Worm (Caenorhabditis elegans) whole organism, L4 larva: ENCODE measurements around the gene Y34B4A.2.
A peak's percentile ranks its signal among the peaks of the same experiment; 100 is the strongest.

Experiments
- F26F4.8 ChIP-seq: fragments of 200-800 bp; sonication (Bioruptor generic); conservative IDR thresholded peaks from 2 replicates; pipeline ENCODE4 v1.3.6; 2022; ENCODE audit warnings: missing genetic modification characterization, missing compliant biosample characterization
- F37D6.2 ChIP-seq: sonication (generic microtip); optimal IDR thresholded peaks from 2 replicates; lab custom pipeline; 2016; ENCODE audit warnings: mild to moderate bottlenecking, missing genetic modification characterization, missing compliant biosample characterization
- R02D3.7 ChIP-seq: fragments of 150-350 bp; sonication (generic microtip); optimal IDR thresholded peaks from 3 replicates; lab custom pipeline; 2014; ENCODE audit warnings: missing biosample characterization, missing genetic modification characterization
- T20F7.1 ChIP-seq: fragments of 200-800 bp; sonication (Bioruptor generic); optimal IDR thresholded peaks from 2 replicates; lab custom pipeline; 2018; ENCODE audit warnings: mild to moderate bottlenecking, missing genetic modification characterization, missing compliant biosample characterization
- T26A8.4 ChIP-seq: fragments of 200-800 bp; sonication (Bioruptor generic); IDR thresholded peaks from 2 replicates; pipeline ENCODE4 v1.3.6; 2022; ENCODE audit warnings: missing genetic modification characterization, missing compliant biosample characterization
- Y105C5A.15 ChIP-seq: fragments of 200-800 bp; sonication (Bioruptor generic); IDR thresholded peaks from 2 replicates; pipeline ENCODE4 v1.3.6; 2022; ENCODE audit warnings: missing genetic modification characterization, missing compliant biosample characterization
- ZK337.2 ChIP-seq: fragments of 200-800 bp; sonication (Bioruptor generic); IDR thresholded peaks from 2 replicates; pipeline ENCODE4 v1.3.6; 2022; ENCODE audit warnings: missing genetic modification reagents, missing genetic modification characterization, missing compliant biosample characterization
- ZK546.5 ChIP-seq, 2 experiments: sonication (generic microtip); optimal IDR thresholded peaks; 2 replicates each; lab custom pipeline; 2017; ENCODE audit warnings: missing biosample characterization in 2 of 2, missing genetic modification characterization in 2 of 2
- aha-1 ChIP-seq: fragments of 150-350 bp; peaks from one replicate; lab custom pipeline; 2014; ENCODE audit warnings: missing biosample characterization, missing genetic modification characterization
- ceh-20 ChIP-seq: fragments of 200-800 bp; sonication (Bioruptor generic); IDR thresholded peaks from 2 replicates; pipeline ENCODE4 v1.3.6; 2022; ENCODE audit warnings: missing genetic modification reagents, missing genetic modification characterization, missing compliant biosample characterization
- ceh-32 ChIP-seq: sonication (generic microtip); optimal IDR thresholded peaks from 2 replicates; lab custom pipeline; 2016; ENCODE audit warnings: mild to moderate bottlenecking, missing genetic modification characterization, missing compliant biosample characterization; ENCODE audit not compliant: poor library complexity
- ctbp-1 ChIP-seq: fragments of 200-800 bp; sonication (Bioruptor generic); IDR thresholded peaks from 2 replicates; pipeline ENCODE4 v1.3.6; 2022; ENCODE audit warnings: missing genetic modification reagents, missing genetic modification characterization, missing compliant biosample characterization
- daf-16 ChIP-seq, 3 experiments: sonication (generic microtip); optimal IDR thresholded peaks; 2 replicates each; lab custom pipeline; 2016 to 2017; ENCODE audit warnings: missing genetic modification characterization in 3 of 3, missing genetic modification reagents in 3 of 3, mild to moderate bottlenecking in 2 of 3, missing compliant biosample characterization in 2 of 3, missing biosample characterization in 1 of 3, moderate library complexity in 1 of 3
- dmd-6 ChIP-seq: fragments of 200-800 bp; sonication (Bioruptor generic); IDR thresholded peaks from 2 replicates; pipeline ENCODE4 v1.3.6; 2022; ENCODE audit warnings: missing genetic modification reagents, missing genetic modification characterization, missing compliant biosample characterization
- dmd-8 ChIP-seq: fragments of 200-800 bp; sonication (Bioruptor generic); IDR thresholded peaks from 2 replicates; pipeline ENCODE4 v1.3.6; 2022; ENCODE audit warnings: missing genetic modification characterization, missing compliant biosample characterization
- dpl-1 ChIP-seq: fragments of 150-350 bp; optimal IDR thresholded peaks from 2 replicates; lab custom pipeline; 2014; ENCODE audit warnings: missing biosample characterization, missing genetic modification reagents, missing genetic modification characterization
- duxl-1 ChIP-seq: sonication (generic microtip); optimal IDR thresholded peaks from 2 replicates; lab custom pipeline; 2016; ENCODE audit warnings: mild to moderate bottlenecking, missing genetic modification characterization, moderate library complexity, missing compliant biosample characterization; ENCODE audit not compliant: poor library complexity
- dve-1 ChIP-seq: sonication (generic microtip); optimal IDR thresholded peaks from 2 replicates; lab custom pipeline; 2017; ENCODE audit warnings: antibody characterized with exemption, mild to moderate bottlenecking, missing genetic modification characterization, missing compliant biosample characterization; ENCODE audit not compliant: insufficient read depth
- egl-27 ChIP-seq: sonication (generic microtip); optimal IDR thresholded peaks from 3 replicates; lab custom pipeline; 2017; ENCODE audit warnings: missing biosample characterization, missing genetic modification reagents, missing genetic modification characterization
- hif-1 ChIP-seq, 2 experiments: sonication (generic microtip); optimal IDR thresholded peaks; 2 replicates each; lab custom pipeline; 2016 to 2017; ENCODE audit warnings: missing compliant biosample characterization in 2 of 2, missing genetic modification characterization in 2 of 2, missing genetic modification reagents in 2 of 2, missing genotype in 2 of 2, mild to moderate bottlenecking in 1 of 2
- hlh-11 ChIP-seq: fragments of 200-800 bp; sonication (Bioruptor generic); optimal IDR thresholded peaks from 2 replicates; lab custom pipeline; 2018; ENCODE audit warnings: mild to moderate bottlenecking, missing genetic modification characterization, missing compliant biosample characterization
- hlh-30 ChIP-seq: sonication (generic microtip); optimal IDR thresholded peaks from 2 replicates; lab custom pipeline; 2017; ENCODE audit warnings: antibody characterized with exemption, mild to moderate bottlenecking, missing genetic modification characterization, missing compliant biosample characterization; ENCODE audit not compliant: insufficient read depth
- lin-1 ChIP-seq: fragments of 200-800 bp; sonication (Bioruptor generic); IDR thresholded peaks from 2 replicates; pipeline ENCODE4 v1.3.6; 2022; ENCODE audit warnings: missing genetic modification reagents, missing genetic modification characterization, missing compliant biosample characterization
- lin-38 ChIP-seq: fragments of 200-800 bp; sonication (Bioruptor generic); IDR thresholded peaks from 2 replicates; pipeline ENCODE4 v1.3.6; 2022; ENCODE audit warnings: missing genetic modification reagents, missing genetic modification characterization, missing compliant biosample characterization
- madf-5 ChIP-seq, 2 experiments: fragments of 200-800 bp; sonication (Bioruptor generic); IDR thresholded peaks; 2 replicates each; pipeline ENCODE4 v1.3.6; 2022; ENCODE audit warnings: missing compliant biosample characterization in 2 of 2, missing genetic modification characterization in 2 of 2
- mep-1 ChIP-seq: fragments of 150-350 bp; sonication (generic microtip); optimal IDR thresholded peaks from 3 replicates; lab custom pipeline; 2014; ENCODE audit warnings: missing biosample characterization, missing genetic modification characterization
- mes-2 ChIP-seq: sonication (generic microtip); optimal IDR thresholded peaks from 2 replicates; lab custom pipeline; 2016; ENCODE audit warnings: missing genotype, mild to moderate bottlenecking, missing genetic modification characterization, missing compliant biosample characterization; ENCODE audit not compliant: poor library complexity, severe bottlenecking
- nhr-102 ChIP-seq: sonication (generic microtip); optimal IDR thresholded peaks from 2 replicates; lab custom pipeline; 2016; ENCODE audit warnings: mild to moderate bottlenecking, missing genetic modification characterization, moderate library complexity, missing compliant biosample characterization
- nhr-111 ChIP-seq: fragments of 200-800 bp; sonication (Bioruptor generic); optimal IDR thresholded peaks from 2 replicates; lab custom pipeline; 2018; ENCODE audit warnings: mild to moderate bottlenecking, missing genetic modification characterization, missing compliant biosample characterization
- nhr-28 ChIP-seq: fragments of 150-350 bp; optimal IDR thresholded peaks from 2 replicates; lab custom pipeline; 2014; ENCODE audit warnings: missing biosample characterization, missing genetic modification characterization
- nhr-48 ChIP-seq: sonication (generic microtip); optimal IDR thresholded peaks from 2 replicates; lab custom pipeline; 2016; ENCODE audit warnings: mild to moderate bottlenecking, missing genetic modification characterization, missing compliant biosample characterization
- nhr-6 ChIP-seq: fragments of 150-350 bp; optimal IDR thresholded peaks from 2 replicates; lab custom pipeline; 2014; ENCODE audit warnings: missing biosample characterization, missing genetic modification characterization
- nhr-77 ChIP-seq: fragments of 150-350 bp; optimal IDR thresholded peaks from 2 replicates; lab custom pipeline; 2014; ENCODE audit warnings: missing biosample characterization, missing genetic modification characterization
- pha-4 ChIP-seq, 2 experiments: fragments of 150-350 bp in 1 of 2; fragments of 200-800 bp in 1 of 2; sonication (Bioruptor generic) in 1 of 2; IDR thresholded peaks in 1 of 2; optimal IDR thresholded peaks in 1 of 2; 2 replicates each; pipeline versions ENCODE4 v1.3.6 to Lab custom; 2014 to 2022; ENCODE audit warnings: missing genetic modification characterization in 2 of 2, missing genetic modification reagents in 2 of 2, missing biosample characterization in 1 of 2, missing compliant biosample characterization in 1 of 2
- php-3 ChIP-seq: fragments of 200-800 bp; sonication (Bioruptor generic); IDR thresholded peaks from 2 replicates; pipeline ENCODE4 v1.3.6; 2022; ENCODE audit warnings: missing genetic modification reagents, missing genetic modification characterization, missing compliant biosample characterization
- pqm-1 ChIP-seq: sonication (generic microtip); optimal IDR thresholded peaks from 2 replicates; lab custom pipeline; 2017; ENCODE audit warnings: missing biosample characterization, missing genetic modification characterization
- rbr-2 ChIP-seq: sonication (generic microtip); optimal IDR thresholded peaks from 2 replicates; lab custom pipeline; 2016; ENCODE audit warnings: missing genotype, missing genetic modification characterization, missing compliant biosample characterization
- skn-1 ChIP-seq: fragments of 150-350 bp; optimal IDR thresholded peaks from 2 replicates; lab custom pipeline; 2014; ENCODE audit warnings: missing biosample characterization, missing genetic modification characterization
- spr-1 ChIP-seq: sonication (generic microtip); optimal IDR thresholded peaks from 2 replicates; lab custom pipeline; 2016; ENCODE audit warnings: mild to moderate bottlenecking, missing genetic modification characterization, missing compliant biosample characterization
- unc-62 ChIP-seq, 3 experiments: fragments of 150-350 bp in 1 of 3; sonication (generic microtip); optimal IDR thresholded peaks in 2 of 3; peaks in 1 of 3; 1 replicate in 1 of 3; 2 replicates in 2 of 3; lab custom pipeline; 2014 to 2017; ENCODE audit warnings: missing biosample characterization in 3 of 3, missing genetic modification characterization in 3 of 3, missing genetic modification reagents in 3 of 3, missing genotype in 1 of 3
- zfp-2 ChIP-seq: sonication (generic microtip); optimal IDR thresholded peaks from 2 replicates; lab custom pipeline; 2016; ENCODE audit warnings: mild to moderate bottlenecking, missing genetic modification characterization, missing compliant biosample characterization
- zip-2 ChIP-seq: fragments of 150-350 bp; optimal IDR thresholded peaks from 2 replicates; lab custom pipeline; 2014; ENCODE audit warnings: missing biosample characterization, missing genetic modification characterization

Y34B4A.2 gene

DNA sequence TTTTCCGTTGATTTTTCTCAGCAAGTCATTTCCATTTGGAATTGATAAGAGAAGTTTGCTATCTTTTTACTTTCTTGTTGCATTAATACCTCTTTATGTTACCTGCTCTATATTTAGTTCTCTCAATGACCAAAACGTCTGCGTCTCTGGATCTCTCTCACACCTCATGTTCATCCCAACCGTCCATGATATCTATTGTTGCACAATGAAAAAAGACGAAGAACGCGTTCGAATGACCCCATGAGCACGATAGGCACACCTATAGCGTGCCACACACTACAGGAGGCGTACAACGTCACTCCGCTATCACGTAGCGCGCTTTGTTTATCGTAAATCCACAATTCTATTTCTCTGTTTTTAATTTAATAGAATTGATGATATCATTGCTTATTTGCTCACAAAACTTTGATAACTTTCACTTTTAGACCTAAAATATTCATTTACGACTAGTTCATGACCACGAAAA, at the start of gene Y34B4A.2:
Gene Y34B4A.2, plus strand, starts transcription at position 328 of the 466 bp plus-strand sequence.
- no peak for TF ChIP-seq dmd-8 (GFP tag; lab: Robert Waterston, UW)
- no peak for TF ChIP-seq rbr-2
- no peak for TF ChIP-seq ceh-32 (tag; lab: Kevin White, UChicago)
- TF ChIP-seq Y105C5A.15 (GFP tag; lab: Robert Waterston, UW): no peak
- TF ChIP-seq hif-1 (tag; optimal IDR thresholded peaks at IDR 0.05; lab: Kevin White, UChicago): no peak
- peak; percentile 34 for TF ChIP-seq dpl-1
- TF ChIP-seq T20F7.1 (GFP tag; lab: Kevin White, UChicago): peak; percentile 96
- TF ChIP-seq nhr-102 (tag; lab: Kevin White, UChicago): peak; percentile 34
- TF ChIP-seq dve-1 (tag; lab: Kevin White, UChicago): peak; percentile 81
- 0 out of 2 replicates have a peak, but pooled peaks have one; percentile 20 for TF ChIP-seq ctbp-1
- no peak for TF ChIP-seq daf-16 (GFP tag; optimal IDR thresholded peaks at IDR 0.05; lab: Kevin White, UChicago)
- TF ChIP-seq daf-16 (tag; optimal IDR thresholded peaks at IDR 0.05; lab: Kevin White, UChicago): peak; percentile 86
- TF ChIP-seq ceh-20 (GFP tag; lab: Robert Waterston, UW): no peak
- TF ChIP-seq hlh-11 (tag; lab: Kevin White, UChicago): peak; percentile 76
- TF ChIP-seq lin-38: no peak
- TF ChIP-seq nhr-111 (GFP tag; lab: Kevin White, UChicago): no peak
- TF ChIP-seq nhr-77: peak; percentile 22
- TF ChIP-seq zfp-2: no peak
- peak; percentile 51 for TF ChIP-seq mep-1
- no peak for TF ChIP-seq skn-1
- TF ChIP-seq dmd-6 (GFP tag; lab: Robert Waterston, UW): peak; percentile 60
- TF ChIP-seq spr-1 (tag; lab: Kevin White, UChicago): no peak
- peak; percentile 53; the same call in 1 of the 2 replicates for TF ChIP-seq php-3 (GFP tag; lab: Robert Waterston, UW)
- peak; percentile 2 for TF ChIP-seq duxl-1 (tag; lab: Kevin White, UChicago)
- peak; percentile 15 for TF ChIP-seq pqm-1 (tag; lab: Kevin White, UChicago)
- TF ChIP-seq madf-5 (GFP tag; IDR thresholded peaks at IDR 0.05; lab: Robert Waterston, UW): no peak
- no peak for TF ChIP-seq egl-27 (tag; lab: Kevin White, UChicago)
- TF ChIP-seq T26A8.4 (GFP tag; lab: Robert Waterston, UW): 0 out of 2 replicates have a peak, but pooled peaks have one; percentile 32
- TF ChIP-seq lin-1 (GFP tag; lab: Robert Waterston, UW): no peak
- TF ChIP-seq nhr-28: peak; percentile 96
- TF ChIP-seq mes-2: peak; percentile 53
- no peak for TF ChIP-seq ZK337.2 (GFP tag; lab: Robert Waterston, UW)
- no peak for TF ChIP-seq F26F4.8 (GFP tag; lab: Robert Waterston, UW)
- peak; percentile 1 for TF ChIP-seq nhr-48 (tag; lab: Kevin White, UChicago)
- TF ChIP-seq ZK546.5 (tag; optimal IDR thresholded peaks at IDR 0.05; lab: Kevin White, UChicago): no peak
- no peak for TF ChIP-seq zip-2
- peak; percentile 11 for TF ChIP-seq nhr-6 (tag; lab: Kevin White, UChicago)
- peak; percentile 71 for TF ChIP-seq hlh-30 (tag; lab: Kevin White, UChicago)
- peak; percentile 36 for TF ChIP-seq R02D3.7 (tag; lab: Kevin White, UChicago)
- TF ChIP-seq F37D6.2: no peak
- TF ChIP-seq pha-4 (GFP tag; IDR thresholded peaks at IDR 0.05; lab: Robert Waterston, UW): no peak
- TF ChIP-seq pha-4 (tag; optimal IDR thresholded peaks at IDR 0.05; lab: Kevin White, UChicago): no peak
- TF ChIP-seq unc-62 (GFP tag; optimal IDR thresholded peaks at IDR 0.05 in 1 of 2; lab: Kevin White, UChicago): peak in 1 of 2 experiments; percentile 96
- no peak for TF ChIP-seq unc-62 (tag; optimal IDR thresholded peaks at IDR 0.05; lab: Kevin White, UChicago)
- peak; percentile 27 for TF ChIP-seq aha-1 (tag; lab: Kevin White, UChicago)
